Worm (Caenorhabditis elegans): Measurements from ENCODE around the gene srxa-4.

Gene srxa-4

ce11 chrV:7428880-7429279, 8.6 kb downstream of the srxa-4 start, which contains the start of gene srw-69:
Gene srw-69, minus strand, starts transcription at chrV:7428980.
- TF ChIP-seq fos-1 (tag; optimal IDR thresholded peaks at IDR 0.05) (no peak), nhr-77 (tag; optimal IDR thresholded peaks at IDR 0.05) (no peak), nhr-10 (tag; optimal IDR thresholded peaks at IDR 0.05) (no peak), mbf-1 (tag; optimal IDR thresholded peaks at IDR 0.05) (no peak), zag-1 (tag; optimal IDR thresholded peaks at IDR 0.05) (no peak), dmd-4 (tag; optimal IDR thresholded peaks at IDR 0.05) (no peak), alr-1 (tag; optimal IDR thresholded peaks at IDR 0.05) (no peak), nhr-21 (tag; optimal IDR thresholded peaks at IDR 0.05) (no peak), ztf-11 (tag; optimal IDR thresholded peaks at IDR 0.05) (no peak), peb-1 (tag; optimal IDR thresholded peaks at IDR 0.05) (no peak), lin-39 (tag; optimal IDR thresholded peaks at IDR 0.05) (no peak), mab-5 (tag; optimal IDR thresholded peaks at IDR 0.05) (no peak), nhr-11 (tag; optimal IDR thresholded peaks at IDR 0.05) (no peak), nhr-25 (tag; optimal IDR thresholded peaks at IDR 0.05) (no peak)

ce11 chrV:7431016-7431415, 10.8 kb downstream of the srxa-4 start, which contains the start of gene srw-71:
Gene srw-71, minus strand, starts transcription at chrV:7431116.
- no peak for TF ChIP-seq Y55F3AM.14 (GFP tag; optimal IDR thresholded peaks at IDR 0.05)
- TF ChIP-seq alr-1 (tag; optimal IDR thresholded peaks at IDR 0.05) = no peak
- no peak for TF ChIP-seq egl-27 (tag; optimal IDR thresholded peaks at IDR 0.05)
- TF ChIP-seq lin-11 (tag; optimal IDR thresholded peaks at IDR 0.05) = no peak
- no peak for TF ChIP-seq mbf-1 (tag; optimal IDR thresholded peaks at IDR 0.05)
- no peak for TF ChIP-seq F13H6.1 (tag; optimal IDR thresholded peaks at IDR 0.05)
- no peak for TF ChIP-seq nhr-23 (tag; optimal IDR thresholded peaks at IDR 0.05)
- TF ChIP-seq R02D3.7 (tag; optimal IDR thresholded peaks at IDR 0.05) = no peak
- TF ChIP-seq aly-2 (tag; optimal IDR thresholded peaks at IDR 0.05) = no peak
- TF ChIP-seq unc-39 (tag; optimal IDR thresholded peaks at IDR 0.05) = no peak
- TF ChIP-seq sma-9 (GFP tag; optimal IDR thresholded peaks at IDR 0.05) = no peak
- TF ChIP-seq sma-9 (tag; optimal IDR thresholded peaks at IDR 0.05) = no peak
- TF ChIP-seq unc-55 (GFP tag; optimal IDR thresholded peaks at IDR 0.05) = no peak
- TF ChIP-seq peb-1 (tag; optimal IDR thresholded peaks at IDR 0.05) = no peak
- TF ChIP-seq nhr-77 (tag; optimal IDR thresholded peaks at IDR 0.05) = no peak
- TF ChIP-seq ztf-4 (tag; optimal IDR thresholded peaks at IDR 0.05) = no peak
- TF ChIP-seq nhr-11 (tag; optimal IDR thresholded peaks at IDR 0.05) = no peak
- TF ChIP-seq skn-1 (tag; optimal IDR thresholded peaks at IDR 0.05) = no peak
- TF ChIP-seq sma-3 (GFP tag; optimal IDR thresholded peaks at IDR 0.05) = no peak
- TF ChIP-seq gmeb-1 (tag; optimal IDR thresholded peaks at IDR 0.05) = no peak

ce11 chrV:7432441-7433146, 12.3 kb downstream of the srxa-4 start:
- TF ChIP-seq nhr-129 (tag; optimal IDR thresholded peaks at IDR 0.05) (peak; percentile 10), ztf-4 (tag; optimal IDR thresholded peaks at IDR 0.05) (peak; percentile 45), dmd-4 (tag; optimal IDR thresholded peaks at IDR 0.05) (no peak), nhr-21 (tag; optimal IDR thresholded peaks at IDR 0.05) (peak; percentile 33), ama-1 (optimal IDR thresholded peaks at IDR 0.05) (peak; percentile 82), nhr-23 (tag; optimal IDR thresholded peaks at IDR 0.05) (no peak)

- TF ChIP-seq elt-3 (tag; optimal IDR thresholded peaks at IDR 0.05) (no peak), ceh-16 (tag; optimal IDR thresholded peaks at IDR 0.05) (no peak), crh-2 (tag; optimal IDR thresholded peaks at IDR 0.05) (peak; percentile 78), peb-1 (tag; optimal IDR thresholded peaks at IDR 0.05) (no peak), nhr-10 (tag; optimal IDR thresholded peaks at IDR 0.05) (no peak), skn-1 (tag; optimal IDR thresholded peaks at IDR 0.05) (peak; percentile 34), sem-4 (tag; optimal IDR thresholded peaks at IDR 0.05) (peak; percentile 46), nhr-21 (tag; optimal IDR thresholded peaks at IDR 0.05) (no peak), lin-39 (tag; optimal IDR thresholded peaks at IDR 0.05) (no peak), ama-1 (optimal IDR thresholded peaks at IDR 0.05) (peak; percentile 88), Y55F3AM.14 (GFP tag; optimal IDR thresholded peaks at IDR 0.05) (no peak), R02D3.7 (tag; optimal IDR thresholded peaks at IDR 0.05) (no peak), ztf-1 (GFP tag; conservative IDR thresholded peaks at IDR 0.05) (no peak), gmeb-1 (tag; optimal IDR thresholded peaks at IDR 0.05) (peak; percentile 16), C34F6.9 (tag; optimal IDR thresholded peaks at IDR 0.05) (peak; percentile 76), sma-9 (GFP tag; optimal IDR thresholded peaks at IDR 0.05) (peak; percentile 95), sma-9 (tag; optimal IDR thresholded peaks at IDR 0.05) (no peak), lin-13 (GFP tag; optimal IDR thresholded peaks at IDR 0.05) (no peak), elt-1 (tag; optimal IDR thresholded peaks at IDR 0.05) (no peak), zag-1 (tag; optimal IDR thresholded peaks at IDR 0.05) (peak; percentile 37), ceh-82 (tag; optimal IDR thresholded peaks at IDR 0.05) (no peak), nhr-25 (tag; optimal IDR thresholded peaks at IDR 0.05) (no peak), nhr-129 (tag; optimal IDR thresholded peaks at IDR 0.05) (peak; percentile 48), mbf-1 (tag; optimal IDR thresholded peaks at IDR 0.05) (no peak), ZK546.5 (tag; optimal IDR thresholded peaks at IDR 0.05) (no peak), fos-1 (tag; optimal IDR thresholded peaks at IDR 0.05) (peak; percentile 49), dmd-4 (tag; optimal IDR thresholded peaks at IDR 0.05) (no peak), egl-27 (tag; optimal IDR thresholded peaks at IDR 0.05) (no peak), unc-39 (tag; optimal IDR thresholded peaks at IDR 0.05) (no peak), ztf-11 (tag; optimal IDR thresholded peaks at IDR 0.05) (no peak), nhr-12 (tag; optimal IDR thresholded peaks at IDR 0.05) (no peak), nhr-77 (tag; optimal IDR thresholded peaks at IDR 0.05) (no peak), lsy-2 (tag; optimal IDR thresholded peaks at IDR 0.05) (peak in 1 of 2 experiments; percentile 71), snpc-4 (tag; optimal IDR thresholded peaks at IDR 0.05) (no peak), aly-2 (tag; optimal IDR thresholded peaks at IDR 0.05) (no peak)
These were observed 14.6 kb downstream of the srxa-4 start for ce11 chrV:7434805-7435363.

Data from whole organism, L2 larva.